Fruit fly (Drosophila melanogaster): ENCODE data around the gene CG3961.

Gene CG3961

dm6 chr3L:18898770-18899278, 8.5 kb upstream of the CG3961 start, which contains the start of gene RpL26 (continued):
- TF ChIP-seq CG9876 (GFP tag; optimal IDR thresholded peaks at IDR 0.05) (peak; percentile 81), Eip74EF (GFP tag; optimal IDR thresholded peaks at IDR 0.05) (peak in 1 of 2 experiments; percentile 35), CG14667 (GFP tag; IDR thresholded peaks at IDR 0.05) (no peak; the same call in 1 of the 2 replicates), CG11247 (GFP tag; IDR thresholded peaks at IDR 0.05) (peak; percentile 67), kay (GFP tag; optimal IDR thresholded peaks at IDR 0.05) (peak; percentile 40), CoRest (tag; optimal IDR thresholded peaks at IDR 0.05) (peak; percentile 90), ash1 (GFP tag; optimal IDR thresholded peaks at IDR 0.05) (no peak), cwo (GFP tag; optimal IDR thresholded peaks at IDR 0.05) (peak; percentile 36), btn (GFP tag; optimal IDR thresholded peaks at IDR 0.05) (no peak), dysf (GFP tag; IDR thresholded peaks at IDR 0.05) (peak; percentile 84; the same call in 2 of the 3 replicates), BEAF-32 (GFP tag; optimal IDR thresholded peaks at IDR 0.05) (peak; percentile 100), CG11085 (GFP tag; IDR thresholded peaks at IDR 0.05) (peak; percentile 64; the same call in 1 of the 2 replicates), CG15269 (tag; optimal IDR thresholded peaks at IDR 0.05) (no peak), dan (GFP tag; IDR thresholded peaks at IDR 0.05) (no peak), CG9727 (GFP tag; optimal IDR thresholded peaks at IDR 0.05) (peak; percentile 88), corto (GFP tag; optimal IDR thresholded peaks at IDR 0.05) (no peak), Kr (GFP tag; optimal IDR thresholded peaks at IDR 0.05) (no peak), Sox100B (GFP tag; optimal IDR thresholded peaks at IDR 0.05) (no peak), CG3065 (GFP tag; optimal IDR thresholded peaks at IDR 0.05) (peak; percentile 48), Ravus (GFP tag; IDR thresholded peaks at IDR 0.05) (no peak), chif (GFP tag; optimal IDR thresholded peaks at IDR 0.05) (peak; percentile 55 to 81), CG4730 (GFP tag; IDR thresholded peaks at IDR 0.05) (0 out of 2 replicates have a peak, but pooled peaks have one; percentile 52), az2 (GFP tag; optimal IDR thresholded peaks at IDR 0.05) (peak; percentile 53), dmrt11E (tag; optimal IDR thresholded peaks at IDR 0.05) (peak; percentile 73), CG2199 (GFP tag; IDR thresholded peaks at IDR 0.05) (no peak), esg (GFP tag; conservative IDR thresholded peaks at IDR 0.05) (peak; percentile 66), knrl (GFP tag; IDR thresholded peaks at IDR 0.05; ENCODE audit: partially characterized antibody) (peak; percentile 99), Hsf (GFP tag; optimal IDR thresholded peaks at IDR 0.05) (peak; percentile 89), Ets97D (GFP tag; optimal IDR thresholded peaks at IDR 0.05) (peak; percentile 99), CG6175 (GFP tag; IDR thresholded peaks at IDR 0.05) (no peak), abd-A (tag; optimal IDR thresholded peaks at IDR 0.05) (no peak), schlank (tag; optimal IDR thresholded peaks at IDR 0.05) (peak; percentile 65), croc (GFP tag; conservative IDR thresholded peaks at IDR 0.05) (peak; percentile 60), gem (tag; optimal IDR thresholded peaks at IDR 0.05) (peak; percentile 80), C15 (GFP tag; IDR thresholded peaks at IDR 0.05) (no peak), CrebB (tag; optimal IDR thresholded peaks at IDR 0.05) (peak; percentile 61), Pdp1 (GFP tag; optimal IDR thresholded peaks at IDR 0.05) (peak; percentile 70 to 84), HLH4C (GFP tag; IDR thresholded peaks at IDR 0.05; ENCODE audit: partially characterized antibody) (peak; percentile 93), CG7556 (GFP tag; optimal IDR thresholded peaks at IDR 0.05) (peak; percentile 52), CG8359 (GFP tag; optimal IDR thresholded peaks at IDR 0.05; ENCODE audit: borderline replicate concordance) (peak; percentile 24), gcm (GFP tag; optimal IDR thresholded peaks at IDR 0.05) (peak; percentile 42), scrt (GFP tag; optimal IDR thresholded peaks at IDR 0.05) (no peak), H15 (GFP tag; IDR thresholded peaks at IDR 0.05) (peak; percentile 71; the same call in 1 of the 3 replicates), CG31441 (GFP tag; IDR thresholded peaks at IDR 0.05) (peak; percentile 62), Hr78 (GFP tag; optimal IDR thresholded peaks at IDR 0.05) (no peak), ttk (GFP tag; IDR thresholded peaks at IDR 0.05) (peak; percentile 42; the same call in 1 of the 2 replicates), NfI (GFP tag; optimal IDR thresholded peaks at IDR 0.05) (peak; percentile 84), nerfin-2 (GFP tag; IDR thresholded peaks at IDR 0.05; ENCODE audit: partially characterized antibody) (peak; percentile 90), salm (tag; optimal IDR thresholded peaks at IDR 0.05) (no peak)

All from whole organism, embryonic.